Fruit fly (Drosophila melanogaster) whole organism, embryonic: ENCODE measurements around the gene CG8814.

Source experiments
- CG10979 ChIP-seq: fragments of 200-800 bp; sonication (Bioruptor generic); optimal IDR thresholded peaks from 2 replicates; lab custom pipeline; 2018; ENCODE audit warnings: missing biosample characterization, mild to moderate bottlenecking, missing genetic modification characterization, moderate library complexity
- CG11093 ChIP-seq: fragments of 200-800 bp; sonication (Bioruptor generic); IDR thresholded peaks from 3 replicates; pipeline ENCODE4 v1.3.6; 2022; ENCODE audit warnings: missing biosample characterization, missing genetic modification characterization
- CG11247 ChIP-seq: fragments of 200-800 bp; sonication (Bioruptor generic); IDR thresholded peaks from 2 replicates; pipeline ENCODE4 v1.3.6; 2022; ENCODE audit warnings: missing biosample characterization, missing genetic modification characterization
- CG11560 ChIP-seq: fragments of 200-800 bp; sonication (Bioruptor generic); IDR thresholded peaks from 3 replicates; pipeline ENCODE4 v1.3.6; 2022; ENCODE audit warnings: missing biosample characterization, missing genetic modification characterization
- CG12299 ChIP-seq: fragments of 200-800 bp; sonication (Bioruptor generic); optimal IDR thresholded peaks from 2 replicates; lab custom pipeline; 2018; ENCODE audit warnings: missing biosample characterization, mild to moderate bottlenecking, missing genetic modification characterization
- CG13287 ChIP-seq: fragments of 200-800 bp; sonication (Bioruptor generic); IDR thresholded peaks from 2 replicates; pipeline ENCODE4 v1.3.6; 2022; ENCODE audit warnings: missing biosample characterization, missing genetic modification characterization; ENCODE audit not compliant: partially characterized antibody
- CG14667 ChIP-seq: fragments of 200-800 bp; sonication (Bioruptor generic); IDR thresholded peaks from 2 replicates; pipeline ENCODE4 v1.3.6; 2022; ENCODE audit warnings: missing biosample characterization, missing genetic modification characterization
- CG14965 ChIP-seq: fragments of 200-800 bp; sonication (Bioruptor generic); optimal IDR thresholded peaks from 2 replicates; lab custom pipeline; 2016; ENCODE audit warnings: missing biosample characterization, missing genetic modification characterization, borderline replicate concordance
- CG18476 ChIP-seq: fragments of 200-800 bp; sonication (Bioruptor generic); optimal IDR thresholded peaks from 2 replicates; lab custom pipeline; 2016; ENCODE audit warnings: missing biosample characterization, mild to moderate bottlenecking, missing genetic modification characterization
- CG2712 ChIP-seq: fragments of 200-800 bp; optimal IDR thresholded peaks from 3 replicates; lab custom pipeline; 2019; ENCODE audit warnings: missing biosample characterization, mild to moderate bottlenecking, missing genetic modification characterization, moderate library complexity
- CG30020 ChIP-seq: fragments of 200-800 bp; optimal IDR thresholded peaks from 2 replicates; lab custom pipeline; 2019; ENCODE audit warnings: missing biosample characterization, mild to moderate bottlenecking, missing genetic modification characterization, moderate library complexity
- CG4617 ChIP-seq: fragments of 200-800 bp; sonication (Bioruptor generic); optimal IDR thresholded peaks from 3 replicates; lab custom pipeline; 2016; ENCODE audit warnings: missing biosample characterization, missing genetic modification characterization, borderline replicate concordance
- CG7357 ChIP-seq: fragments of 200-800 bp; sonication (Bioruptor generic); IDR thresholded peaks from 3 replicates; pipeline ENCODE4 v1.3.6; 2022; ENCODE audit warnings: missing biosample characterization, missing genetic modification characterization
- CG7786 ChIP-seq: fragments of 200-800 bp; sonication (Bioruptor generic); optimal IDR thresholded peaks from 2 replicates; lab custom pipeline; 2016; ENCODE audit warnings: missing biosample characterization, missing genetic modification characterization
- CG8924 ChIP-seq: fragments of 200-800 bp; optimal IDR thresholded peaks from 3 replicates; lab custom pipeline; 2019; ENCODE audit warnings: missing biosample characterization, mild to moderate bottlenecking, missing genetic modification characterization, moderate library complexity
- CG9215 ChIP-seq: fragments of 200-800 bp; sonication (Bioruptor generic); IDR thresholded peaks from 2 replicates; pipeline ENCODE4 v1.3.6; 2022; ENCODE audit warnings: missing biosample characterization, missing genetic modification characterization
- CG9727 ChIP-seq: fragments of 200-800 bp; sonication (Bioruptor generic); optimal IDR thresholded peaks from 3 replicates; lab custom pipeline; 2017; ENCODE audit warnings: missing biosample characterization, mild to moderate bottlenecking, missing genetic modification characterization
- Camta ChIP-seq: fragments of 200-800 bp; sonication (Bioruptor generic); optimal IDR thresholded peaks from 2 replicates; lab custom pipeline; 2016; ENCODE audit warnings: missing biosample characterization, missing genetic modification characterization
- CrebB ChIP-seq: fragments of 200-800 bp; sonication (Bioruptor generic); optimal IDR thresholded peaks from 3 replicates; lab custom pipeline; 2018; ENCODE audit warnings: missing biosample characterization, mild to moderate bottlenecking, missing genetic modification characterization
- Dbx ChIP-seq: fragments of 200-800 bp; sonication (Bioruptor generic); IDR thresholded peaks from 3 replicates; pipeline ENCODE4 v1.3.6; 2022; ENCODE audit warnings: missing biosample characterization, missing genetic modification characterization
- Dfd ChIP-seq, 2 experiments: fragments of >200 bp; optimal IDR thresholded peaks; 2 replicates each; lab custom pipeline; 2017; ENCODE audit warnings: missing biosample characterization in 2 of 2, missing genetic modification characterization in 2 of 2
- Dp ChIP-seq: fragments of 200-800 bp; sonication (Bioruptor generic); optimal IDR thresholded peaks from 2 replicates; lab custom pipeline; 2018; ENCODE audit warnings: missing biosample characterization, mild to moderate bottlenecking, missing genetic modification characterization, moderate library complexity
- E2f1 ChIP-seq: fragments of 200-800 bp; sonication (Bioruptor generic); IDR thresholded peaks from 2 replicates; pipeline ENCODE4 v1.3.6; 2022; ENCODE audit warnings: missing biosample characterization, missing genetic modification characterization
- HLH3B ChIP-seq: fragments of 200-800 bp; sonication (Bioruptor generic); IDR thresholded peaks from 2 replicates; pipeline ENCODE4 v1.3.6; 2022; ENCODE audit warnings: missing biosample characterization, missing genetic modification characterization
- Hey ChIP-seq: fragments of 200-800 bp; sonication (Bioruptor generic); optimal IDR thresholded peaks from 3 replicates; lab custom pipeline; 2018; ENCODE audit warnings: missing biosample characterization, mild to moderate bottlenecking, missing genetic modification characterization
- Hr39 ChIP-seq: fragments of >200 bp; optimal IDR thresholded peaks from 2 replicates; lab custom pipeline; 2017
- Oaz ChIP-seq: fragments of 200-800 bp; sonication (Bioruptor generic); IDR thresholded peaks from 2 replicates; pipeline ENCODE4 v1.3.6; 2022; ENCODE audit warnings: missing biosample characterization, missing genetic modification characterization
- Tbp ChIP-seq: fragments of >200 bp; optimal IDR thresholded peaks from 2 replicates; lab custom pipeline; 2018; ENCODE audit warnings: missing biosample characterization, missing genetic modification characterization
- YL-1 ChIP-seq: fragments of 200-800 bp; sonication (Bioruptor generic); optimal IDR thresholded peaks from 3 replicates; lab custom pipeline; 2017; ENCODE audit warnings: missing biosample characterization, mild to moderate bottlenecking, missing genetic modification characterization
- ap ChIP-seq: fragments of 200-800 bp; sonication (Bioruptor generic); IDR thresholded peaks from 2 replicates; pipeline ENCODE4 v1.3.6; 2022; ENCODE audit warnings: missing biosample characterization, missing genetic modification characterization
- bcd ChIP-seq: fragments of 200-800 bp; sonication (Bioruptor generic); optimal IDR thresholded peaks from 2 replicates; lab custom pipeline; 2017; ENCODE audit warnings: missing biosample characterization, mild to moderate bottlenecking, missing genetic modification characterization
- cato ChIP-seq: fragments of 200-800 bp; sonication (Bioruptor generic); optimal IDR thresholded peaks from 2 replicates; lab custom pipeline; 2016; ENCODE audit warnings: missing biosample characterization, missing genetic modification characterization, borderline replicate concordance
- cg ChIP-seq: fragments of 200-800 bp; sonication (Bioruptor generic); optimal IDR thresholded peaks from 3 replicates; lab custom pipeline; 2019; ENCODE audit warnings: missing biosample characterization, mild to moderate bottlenecking, missing genetic modification characterization, moderate library complexity
- chinmo ChIP-seq: fragments of 200-800 bp; sonication (Bioruptor generic); IDR thresholded peaks from 4 replicates; pipeline ENCODE4 v1.3.6; 2022; ENCODE audit warnings: missing biosample characterization, missing genetic modification characterization; ENCODE audit not compliant: partially characterized antibody
- danr ChIP-seq: fragments of 200-800 bp; sonication (Bioruptor generic); IDR thresholded peaks from 2 replicates; pipeline ENCODE4 v1.3.6; 2022; ENCODE audit warnings: missing biosample characterization, missing genetic modification characterization
- eve ChIP-seq, 2 experiments: fragments of >200 bp; optimal IDR thresholded peaks; 2 replicates each; lab custom pipeline; 2017; ENCODE audit warnings: missing biosample characterization in 2 of 2, missing genetic modification characterization in 2 of 2
- fru ChIP-seq: fragments of >200 bp; optimal IDR thresholded peaks from 2 replicates; lab custom pipeline; 2017
- hb ChIP-seq: fragments of 200-800 bp; sonication (Bioruptor generic); IDR thresholded peaks from 3 replicates; pipeline ENCODE4 v1.3.6; 2022; ENCODE audit warnings: missing biosample characterization, missing genetic modification characterization; ENCODE audit not compliant: partially characterized antibody
- jumu ChIP-seq: fragments of 200-800 bp; sonication (Bioruptor generic); optimal IDR thresholded peaks from 3 replicates; lab custom pipeline; 2016; ENCODE audit warnings: missing biosample characterization, missing genetic modification characterization
- knrl ChIP-seq: fragments of 200-800 bp; sonication (Bioruptor generic); IDR thresholded peaks from 3 replicates; pipeline ENCODE4 v1.3.6; 2022; ENCODE audit warnings: missing biosample characterization, missing genetic modification characterization; ENCODE audit not compliant: partially characterized antibody
- lbe ChIP-seq: fragments of 200-800 bp; sonication (Bioruptor generic); optimal IDR thresholded peaks from 2 replicates; lab custom pipeline; 2016; ENCODE audit warnings: missing biosample characterization, mild to moderate bottlenecking, missing genetic modification characterization
- lmd ChIP-seq: fragments of 200-800 bp; sonication (Bioruptor generic); IDR thresholded peaks from 2 replicates; pipeline ENCODE4 v1.3.6; 2022; ENCODE audit warnings: missing biosample characterization, missing genetic modification characterization
- odd ChIP-seq: fragments of 200-800 bp; sonication (Bioruptor generic); optimal IDR thresholded peaks from 2 replicates; lab custom pipeline; 2017; ENCODE audit warnings: missing biosample characterization, mild to moderate bottlenecking, missing genetic modification characterization
- pum ChIP-seq: fragments of 200-800 bp; sonication (Bioruptor generic); optimal IDR thresholded peaks from 2 replicates; lab custom pipeline; 2016; ENCODE audit warnings: missing biosample characterization, missing genetic modification characterization
- pzg ChIP-seq: fragments of 200-800 bp; sonication (Bioruptor generic); optimal IDR thresholded peaks from 3 replicates; lab custom pipeline; 2018; ENCODE audit warnings: missing biosample characterization, mild to moderate bottlenecking, missing genetic modification characterization, moderate library complexity
- row ChIP-seq: fragments of 200-800 bp; sonication (Bioruptor generic); IDR thresholded peaks from 3 replicates; pipeline ENCODE4 v1.3.6; 2022; ENCODE audit warnings: missing biosample characterization, missing genetic modification characterization
- scrt ChIP-seq: fragments of 200-800 bp; sonication (Bioruptor generic); optimal IDR thresholded peaks from 2 replicates; lab custom pipeline; 2018; ENCODE audit warnings: missing biosample characterization, mild to moderate bottlenecking, missing genetic modification characterization, moderate library complexity
- sens ChIP-seq: fragments of 200-800 bp; sonication (Bioruptor generic); peaks from one replicate; lab custom pipeline; 2016; ENCODE audit warnings: missing biosample characterization, missing genetic modification characterization
- sens-2 ChIP-seq: fragments of 200-800 bp; sonication (Bioruptor generic); IDR thresholded peaks from 2 replicates; pipeline ENCODE4 v1.3.6; 2022; ENCODE audit warnings: missing biosample characterization, missing genetic modification characterization
- zf30C ChIP-seq: fragments of 200-800 bp; sonication (Bioruptor generic); optimal IDR thresholded peaks from 3 replicates; lab custom pipeline; 2018; ENCODE audit warnings: missing biosample characterization, mild to moderate bottlenecking, missing genetic modification characterization

The CG8814 gene

dm6 chr2L:2855773-2856615 is 18.7 kb upstream of the CG8814 start, which contains the start of the genes CG3104 and RpS21 (continued):
- peak; percentile 73 for TF ChIP-seq jumu (GFP tag; lab: Kevin White, UChicago)
- peak; percentile 80 for TF ChIP-seq odd
- TF ChIP-seq HLH3B (GFP tag; lab: Robert Waterston, UW) = peak; percentile 80
- TF ChIP-seq cato = no peak
- TF ChIP-seq CG4617 (GFP tag; lab: Kevin White, UChicago) = peak; percentile 92
- peak; percentile 76 for TF ChIP-seq CG9215 (GFP tag; lab: Robert Waterston, UW)
- peak; percentile 65 for TF ChIP-seq pum (GFP tag; lab: Kevin White, UChicago)
- TF ChIP-seq YL-1 (GFP tag; lab: Kevin White, UChicago) = peak; percentile 99
- peak; percentile 76 for TF ChIP-seq CrebB
- peak in 1 of 2 experiments; percentile 77 for TF ChIP-seq eve (GFP tag; optimal IDR thresholded peaks at IDR 0.05; lab: Kevin White, UChicago)
- TF ChIP-seq Hey = peak; percentile 79
- TF ChIP-seq fru (lab: Kevin White, UChicago) = no peak
- peak; percentile 70; the same call in 2 of the 3 replicates for TF ChIP-seq CG7357 (GFP tag; lab: Robert Waterston, UW)
- peak; percentile 80 for TF ChIP-seq Dp
- peak; percentile 68 for TF ChIP-seq CG18476 (GFP tag; lab: Kevin White, UChicago)
- TF ChIP-seq CG30020 (tag; lab: Kevin White, UChicago) = peak; percentile 60
- peak; percentile 89 for TF ChIP-seq sens-2
- peak; percentile 31 for TF ChIP-seq Tbp
- no peak for TF ChIP-seq Hr39 (lab: Kevin White, UChicago)
- peak; percentile 95 for TF ChIP-seq CG11247
- peak; percentile 9; the same call in 1 of the 2 replicates for TF ChIP-seq CG13287 (GFP tag; lab: Robert Waterston, UW)
- TF ChIP-seq CG11560 (tag; lab: Robert Waterston, UW) = peak; percentile 51; the same call in 2 of the 3 replicates
- TF ChIP-seq CG12299 (tag; lab: Kevin White, UChicago) = peak; percentile 44
- TF ChIP-seq CG7786 = peak; percentile 77
- TF ChIP-seq zf30C (GFP tag; lab: Kevin White, UChicago) = peak; percentile 50
- peak; percentile 61 for TF ChIP-seq danr (GFP tag; lab: Robert Waterston, UW)
- TF ChIP-seq cg (GFP tag; lab: Kevin White, UChicago) = no peak
- TF ChIP-seq CG9727 (GFP tag; lab: Kevin White, UChicago) = peak; percentile 93
- peak; percentile 75 for TF ChIP-seq Oaz (GFP tag; lab: Robert Waterston, UW)
- peak; percentile 82 for TF ChIP-seq lmd (GFP tag; lab: Robert Waterston, UW)
- TF ChIP-seq knrl (GFP tag; lab: Robert Waterston, UW) = peak; percentile 47; the same call in 1 of the 3 replicates
- TF ChIP-seq bcd (GFP tag; lab: Kevin White, UChicago) = peak; percentile 93
- peak; percentile 88 for TF ChIP-seq ap (GFP tag; lab: Robert Waterston, UW)
- peak; percentile 88 for TF ChIP-seq Camta (GFP tag; lab: Kevin White, UChicago)
- TF ChIP-seq CG14965 = no peak
- TF ChIP-seq Dfd (GFP tag; optimal IDR thresholded peaks at IDR 0.05; lab: Kevin White, UChicago) = no peak
- peak; percentile 58 for TF ChIP-seq lbe
- TF ChIP-seq Dbx (GFP tag; lab: Robert Waterston, UW) = peak; percentile 95
- peak; percentile 83 for TF ChIP-seq CG2712 (tag; lab: Kevin White, UChicago)
- TF ChIP-seq sens (GFP tag; lab: Kevin White, UChicago) = peak; percentile 96
- peak; percentile 86 for TF ChIP-seq CG14667 (GFP tag; lab: Robert Waterston, UW)
- peak; percentile 62; the same call in 2 of the 3 replicates for TF ChIP-seq CG11093 (GFP tag; lab: Robert Waterston, UW)
- peak; percentile 82 for TF ChIP-seq E2f1 (GFP tag; lab: Robert Waterston, UW)
- TF ChIP-seq scrt (GFP tag; lab: Kevin White, UChicago) = peak; percentile 83
- TF ChIP-seq hb = no peak
- peak; percentile 90 for TF ChIP-seq pzg (GFP tag; lab: Kevin White, UChicago)
- TF ChIP-seq row (GFP tag; lab: Robert Waterston, UW) = peak; percentile 91
- TF ChIP-seq CG8924 (tag; lab: Kevin White, UChicago) = peak; percentile 60
- TF ChIP-seq chinmo (GFP tag; lab: Robert Waterston, UW) = no peak
- TF ChIP-seq CG10979 = peak; percentile 59
